Worm (Caenorhabditis elegans) whole organism, L3 larva: ENCODE data around the gene ZK177.3.
A peak's percentile ranks its signal among the peaks of the same experiment; 100 is the strongest.

ENCODE experiments used
- ama-1 ChIP-seq: fragments of 150-350 bp; optimal IDR thresholded peaks from 2 replicates; lab custom pipeline; 2018
- ceh-28 ChIP-seq: fragments of 150-350 bp; optimal IDR thresholded peaks from 2 replicates; lab custom pipeline; 2014; ENCODE audit warnings: missing biosample characterization, missing genetic modification reagents, missing genetic modification characterization
- ceh-9 ChIP-seq: sonication (generic microtip); optimal IDR thresholded peaks from 2 replicates; lab custom pipeline; 2018; ENCODE audit warnings: missing biosample characterization, missing genetic modification characterization
- egl-27 ChIP-seq: sonication (generic microtip); optimal IDR thresholded peaks from 4 replicates; lab custom pipeline; 2017; ENCODE audit warnings: missing biosample characterization, missing genetic modification reagents, missing genetic modification characterization
- elt-1 ChIP-seq: fragments of 150-350 bp; optimal IDR thresholded peaks from 2 replicates; lab custom pipeline; 2014; ENCODE audit warnings: missing biosample characterization, missing genetic modification characterization
- elt-2 ChIP-seq: sonication (generic microtip); optimal IDR thresholded peaks from 2 replicates; lab custom pipeline; 2016; ENCODE audit warnings: missing genetic modification reagents, mild to moderate bottlenecking, missing genetic modification characterization, missing compliant biosample characterization
- eor-1 ChIP-seq, 2 experiments: fragments of 150-350 bp; optimal IDR thresholded peaks; 2 replicates each; lab custom pipeline; 2014 to 2018; ENCODE audit warnings: missing biosample characterization in 2 of 2, missing genetic modification characterization in 2 of 2
- fkh-10 ChIP-seq: sonication (generic microtip); optimal IDR thresholded peaks from 2 replicates; lab custom pipeline; 2017; ENCODE audit warnings: missing biosample characterization, missing genetic modification reagents, missing genetic modification characterization
- fos-1 ChIP-seq: fragments of 150-350 bp; optimal IDR thresholded peaks from 2 replicates; lab custom pipeline; 2014; ENCODE audit warnings: missing biosample characterization, missing genetic modification characterization
- hmg-11 ChIP-seq: sonication (generic microtip); optimal IDR thresholded peaks from 2 replicates; lab custom pipeline; 2016; ENCODE audit warnings: missing genetic modification characterization, missing compliant biosample characterization
- lin-15B ChIP-seq: fragments of 150-350 bp; optimal IDR thresholded peaks from 2 replicates; lab custom pipeline; 2014; ENCODE audit warnings: missing biosample characterization, missing genetic modification characterization
- lsy-12 ChIP-seq: sonication (generic microtip); optimal IDR thresholded peaks from 2 replicates; lab custom pipeline; 2016; ENCODE audit warnings: mild to moderate bottlenecking, missing genetic modification characterization, missing compliant biosample characterization
- nhr-11 ChIP-seq: fragments of 150-350 bp; optimal IDR thresholded peaks from 2 replicates; lab custom pipeline; 2014; ENCODE audit warnings: missing biosample characterization, missing genetic modification characterization
- nhr-12 ChIP-seq: fragments of 150-350 bp; optimal IDR thresholded peaks from 2 replicates; lab custom pipeline; 2014; ENCODE audit warnings: missing biosample characterization, missing genetic modification characterization
- nhr-23 ChIP-seq: fragments of 150-350 bp; optimal IDR thresholded peaks from 2 replicates; lab custom pipeline; 2014; ENCODE audit warnings: missing biosample characterization, missing genetic modification reagents, missing genetic modification characterization
- nhr-237 ChIP-seq: fragments of 150-350 bp; optimal IDR thresholded peaks from 2 replicates; lab custom pipeline; 2014; ENCODE audit warnings: missing biosample characterization, missing genetic modification characterization
- nhr-43 ChIP-seq: sonication (generic microtip); optimal IDR thresholded peaks from 2 replicates; lab custom pipeline; 2016; ENCODE audit warnings: mild to moderate bottlenecking, missing genetic modification characterization, missing compliant biosample characterization; ENCODE audit not compliant: poor library complexity, severe bottlenecking
- nhr-67 ChIP-seq: fragments of 150-350 bp; optimal IDR thresholded peaks from 2 replicates; lab custom pipeline; 2014; ENCODE audit warnings: missing biosample characterization, missing genetic modification characterization
- nhr-77 ChIP-seq: fragments of 150-350 bp; optimal IDR thresholded peaks from 2 replicates; lab custom pipeline; 2014; ENCODE audit warnings: missing biosample characterization, missing genetic modification characterization
- pha-4 ChIP-seq: fragments of 150-350 bp; optimal IDR thresholded peaks from 2 replicates; lab custom pipeline; 2014; ENCODE audit warnings: missing biosample characterization, missing genetic modification reagents, missing genetic modification characterization
- pqm-1 ChIP-seq: fragments of 150-350 bp; optimal IDR thresholded peaks from 2 replicates; lab custom pipeline; 2017; ENCODE audit warnings: missing biosample characterization, missing genetic modification characterization, inconsistent platforms
- snpc-4 ChIP-seq: fragments of 150-350 bp; optimal IDR thresholded peaks from 2 replicates; lab custom pipeline; 2014; ENCODE audit warnings: missing biosample characterization, missing genetic modification characterization
- unc-39 ChIP-seq: sonication (generic microtip); optimal IDR thresholded peaks from 4 replicates; lab custom pipeline; 2017; ENCODE audit warnings: missing biosample characterization, missing genetic modification characterization
- unc-62 ChIP-seq: fragments of 150-350 bp; sonication (generic microtip); optimal IDR thresholded peaks from 4 replicates; lab custom pipeline; 2014; ENCODE audit warnings: missing biosample characterization, missing genetic modification reagents, missing genetic modification characterization
- ztf-11 ChIP-seq: fragments of 150-350 bp; optimal IDR thresholded peaks from 2 replicates; lab custom pipeline; 2014; ENCODE audit warnings: missing biosample characterization, missing genetic modification characterization
- ztf-4 ChIP-seq: fragments of 150-350 bp; optimal IDR thresholded peaks from 2 replicates; lab custom pipeline; 2014; ENCODE audit warnings: missing biosample characterization, missing genetic modification characterization

Gene ZK177.3

DNA sequence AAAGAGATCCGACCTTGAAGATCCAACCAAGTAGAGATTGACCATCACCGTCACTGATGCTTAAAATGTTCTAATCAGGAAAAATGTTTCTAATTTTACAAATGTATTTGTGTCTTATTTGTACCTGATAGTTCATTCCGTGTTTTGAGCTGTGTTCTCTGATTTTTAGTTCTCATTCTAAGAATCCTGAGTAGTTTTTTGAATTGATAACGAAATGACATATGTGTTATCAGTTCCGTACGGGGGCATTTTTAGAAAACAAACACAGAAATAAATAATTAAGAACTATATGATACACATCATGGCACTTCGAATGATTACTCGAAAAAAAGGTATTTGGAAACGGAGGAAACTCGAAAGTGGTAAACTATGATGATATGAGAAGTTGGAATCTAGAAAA, 39.9 kb downstream of the ZK177.3 start:
- no peak for TF ChIP-seq unc-39 (tag; lab: Kevin White, UChicago)
- TF ChIP-seq lsy-12 (tag; lab: Kevin White, UChicago): no peak
- TF ChIP-seq nhr-11 (tag; lab: Kevin White, UChicago): no peak
- TF ChIP-seq ztf-4 (tag; lab: Kevin White, UChicago): no peak
- TF ChIP-seq eor-1 (tag; optimal IDR thresholded peaks at IDR 0.05; lab: Kevin White, UChicago): no peak
- TF ChIP-seq nhr-67 (tag; lab: Kevin White, UChicago): no peak
- no peak for TF ChIP-seq unc-62 (GFP tag; lab: Kevin White, UChicago)
- TF ChIP-seq elt-2 (tag; lab: Kevin White, UChicago): peak; percentile 72
- TF ChIP-seq nhr-23: no peak

- TF ChIP-seq ama-1 (no peak), snpc-4 (no peak), unc-39 (tag; lab: Kevin White, UChicago) (no peak), egl-27 (tag; lab: Kevin White, UChicago) (no peak), ztf-11 (no peak)
Measured at ce11 chrII:5556431-5556830, 40.8 kb downstream of the ZK177.3 start, which contains the start of gene ins-11. Gene ins-11, plus strand, starts transcription at chrII:5556731.

DNA sequence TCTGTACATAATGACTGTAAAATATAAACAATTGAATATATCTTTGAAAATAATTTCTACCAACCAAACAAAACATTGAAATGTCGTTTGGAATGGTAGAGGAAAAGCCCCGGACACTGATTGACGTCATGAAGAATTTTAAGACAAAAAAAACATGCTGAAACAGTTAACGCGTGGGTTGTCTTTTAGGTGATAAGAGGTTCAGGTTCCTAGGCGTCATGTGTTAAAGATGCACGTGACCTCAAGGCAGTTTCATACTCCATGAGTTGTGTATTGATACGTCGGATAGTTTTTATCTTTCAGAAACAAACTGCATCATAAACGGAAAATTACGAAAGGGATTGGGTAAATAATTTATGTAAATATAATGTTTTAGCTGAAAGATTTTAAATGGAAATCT, 41.5 kb downstream of the ZK177.3 start:
- peak; percentile 76 for TF ChIP-seq pqm-1
- TF ChIP-seq ztf-11: no peak
- TF ChIP-seq elt-2 (tag; lab: Kevin White, UChicago): peak; percentile 95

- no peak for TF ChIP-seq nhr-237 (tag; lab: Kevin White, UChicago)
- TF ChIP-seq pqm-1: peak; percentile 67
- peak; percentile 88 for TF ChIP-seq elt-2 (tag; lab: Kevin White, UChicago)
- TF ChIP-seq pha-4 (tag; lab: Kevin White, UChicago): peak; percentile 46
- no peak for TF ChIP-seq hmg-11 (tag; lab: Kevin White, UChicago)
Measured at ce11 chrII:5561392-5561791, 45.8 kb downstream of the ZK177.3 start, which contains the start of gene C17C3.3. Gene C17C3.3, plus strand, starts transcription at chrII:5561737.

DNA sequence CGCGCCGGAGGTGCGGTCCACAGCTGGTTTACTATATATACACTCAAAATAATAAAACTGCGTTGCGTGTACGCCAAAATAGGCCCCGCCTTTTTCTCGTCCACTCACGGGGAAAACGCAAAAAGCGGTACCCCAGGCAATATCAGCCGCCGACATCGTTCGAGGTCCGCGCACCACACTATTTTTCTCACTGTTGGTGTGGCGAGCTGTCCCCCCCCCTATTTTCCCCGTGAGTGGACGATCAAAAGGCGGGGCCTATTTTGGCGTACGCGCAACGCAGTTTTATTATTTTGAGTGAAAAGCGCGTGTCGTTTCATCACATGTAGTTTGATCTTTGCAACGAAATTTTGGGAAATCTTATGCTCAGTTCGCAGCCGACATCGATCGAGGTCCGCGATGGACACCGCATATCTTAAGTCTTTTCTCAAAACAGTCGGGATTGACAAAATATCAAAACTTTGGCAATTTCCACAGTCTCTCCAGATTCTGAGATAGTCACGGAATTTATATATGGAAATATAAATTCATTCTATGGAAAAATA, 49.5 kb downstream of the ZK177.3 start:
- TF ChIP-seq ceh-28 (tag; lab: Kevin White, UChicago): no peak
- no peak for TF ChIP-seq eor-1 (tag; optimal IDR thresholded peaks at IDR 0.05; lab: Kevin White, UChicago)
- no peak for TF ChIP-seq nhr-43 (tag; lab: Kevin White, UChicago)
- TF ChIP-seq ztf-11: no peak
- TF ChIP-seq elt-1 (tag; lab: Kevin White, UChicago): no peak
- TF ChIP-seq nhr-12: no peak
- no peak for TF ChIP-seq fkh-10 (GFP tag; lab: Kevin White, UChicago)
- TF ChIP-seq unc-39 (tag; lab: Kevin White, UChicago): no peak
- TF ChIP-seq ceh-9 (tag; lab: Kevin White, UChicago): no peak
- TF ChIP-seq hmg-11 (tag; lab: Kevin White, UChicago): no peak
- TF ChIP-seq pha-4 (tag; lab: Kevin White, UChicago): no peak
- no peak for TF ChIP-seq fos-1 (tag; lab: Kevin White, UChicago)
- no peak for TF ChIP-seq nhr-77 (tag; lab: Kevin White, UChicago)
- TF ChIP-seq nhr-23: no peak
- TF ChIP-seq lin-15B (tag; lab: Kevin White, UChicago): no peak
- no peak for TF ChIP-seq nhr-11 (tag; lab: Kevin White, UChicago)
- TF ChIP-seq elt-2 (tag; lab: Kevin White, UChicago): no peak
